Worm (Caenorhabditis elegans) whole organism, young adult: ENCODE results near the gene F21C10.19.

Experiments
- B0019.2 ChIP-seq: fragments of 200-800 bp; sonication (Bioruptor generic); conservative IDR thresholded peaks from 2 replicates; pipeline ENCODE4 v1.3.6; 2022; ENCODE audit warnings: missing genetic modification reagents, missing genetic modification characterization, missing compliant biosample characterization
- B0336.3 ChIP-seq: fragments of 200-800 bp; sonication (Bioruptor generic); IDR thresholded peaks from 2 replicates; pipeline ENCODE4 v1.3.6; 2022; ENCODE audit warnings: missing genetic modification characterization, missing compliant biosample characterization
- C06A6.2 ChIP-seq: fragments of 200-800 bp; sonication (Bioruptor generic); conservative IDR thresholded peaks from 2 replicates; pipeline ENCODE4 v1.3.6; 2022; ENCODE audit warnings: missing genetic modification characterization, missing compliant biosample characterization
- C17E4.6 ChIP-seq: fragments of 200-800 bp; sonication (Bioruptor generic); IDR thresholded peaks from 2 replicates; pipeline ENCODE4 v1.3.6; 2022; ENCODE audit warnings: missing genetic modification reagents, missing genetic modification characterization, missing compliant biosample characterization
- D2030.7 ChIP-seq: fragments of 200-800 bp; sonication (Bioruptor generic); IDR thresholded peaks from 2 replicates; pipeline ENCODE4 v1.3.6; 2022; ENCODE audit warnings: missing genetic modification reagents, missing genetic modification characterization, missing compliant biosample characterization
- F52B5.7 ChIP-seq: sonication (generic microtip); optimal IDR thresholded peaks from 2 replicates; lab custom pipeline; 2016; ENCODE audit warnings: mild to moderate bottlenecking, missing genetic modification characterization, missing compliant biosample characterization
- F55B11.4 ChIP-seq: sonication (generic microtip); optimal IDR thresholded peaks from 2 replicates; lab custom pipeline; 2016; ENCODE audit warnings: missing compliant biosample characterization, missing genetic modification characterization, borderline replicate concordance; ENCODE audit not compliant: insufficient read depth
- F57A8.1 ChIP-seq: fragments of 200-800 bp; sonication (Bioruptor generic); optimal IDR thresholded peaks from 2 replicates; lab custom pipeline; 2018; ENCODE audit warnings: mild to moderate bottlenecking, missing genetic modification characterization, moderate library complexity, missing compliant biosample characterization
- F57C9.4 ChIP-seq: sonication (generic microtip); optimal IDR thresholded peaks from 2 replicates; lab custom pipeline; 2017; ENCODE audit warnings: mild to moderate bottlenecking, missing genetic modification characterization, missing compliant biosample characterization
- K12H6.12 ChIP-seq: fragments of 200-800 bp; sonication (Bioruptor generic); optimal IDR thresholded peaks from 2 replicates; lab custom pipeline; 2018; ENCODE audit warnings: mild to moderate bottlenecking, missing genetic modification characterization, missing compliant biosample characterization
- T07F8.4 ChIP-seq: sonication (generic microtip); optimal IDR thresholded peaks from 2 replicates; lab custom pipeline; 2016; ENCODE audit warnings: mild to moderate bottlenecking, missing genetic modification characterization, moderate library complexity, missing compliant biosample characterization
- aptf-2 ChIP-seq: fragments of 200-800 bp; sonication (Bioruptor generic); conservative IDR thresholded peaks from 2 replicates; pipeline ENCODE4 v1.3.6; 2022; ENCODE audit warnings: missing genetic modification reagents, missing genetic modification characterization, missing compliant biosample characterization
- athp-1 ChIP-seq: sonication (generic microtip); optimal IDR thresholded peaks from 2 replicates; lab custom pipeline; 2017; ENCODE audit warnings: mild to moderate bottlenecking, missing genetic modification characterization, missing compliant biosample characterization
- bed-1 ChIP-seq: fragments of 200-800 bp; sonication (Bioruptor generic); IDR thresholded peaks from 2 replicates; pipeline ENCODE4 v1.3.6; 2022; ENCODE audit warnings: missing genetic modification reagents, missing genetic modification characterization, missing compliant biosample characterization
- cebp-1 ChIP-seq, 2 experiments: fragments of 200-800 bp in 1 of 2; sonication (Bioruptor generic) in 1 of 2; sonication (generic microtip) in 1 of 2; IDR thresholded peaks in 1 of 2; optimal IDR thresholded peaks in 1 of 2; 2 replicates each; pipeline versions ENCODE4 v1.3.6 to Lab custom; 2017 to 2022; ENCODE audit warnings: missing compliant biosample characterization in 2 of 2, missing genetic modification characterization in 2 of 2, mild to moderate bottlenecking in 1 of 2, missing genetic modification reagents in 1 of 2, moderate library complexity in 1 of 2
- cebp-2 ChIP-seq: fragments of 200-800 bp; sonication (Bioruptor generic); IDR thresholded peaks from 2 replicates; pipeline ENCODE4 v1.3.6; 2022; ENCODE audit warnings: missing genetic modification characterization, missing compliant biosample characterization
- ceh-79 ChIP-seq: sonication (generic microtip); optimal IDR thresholded peaks from 2 replicates; lab custom pipeline; 2017; ENCODE audit warnings: mild to moderate bottlenecking, missing genetic modification characterization, missing compliant biosample characterization
- die-1 ChIP-seq: sonication (generic microtip); optimal IDR thresholded peaks from 2 replicates; lab custom pipeline; 2016; ENCODE audit warnings: missing genotype, mild to moderate bottlenecking, missing genetic modification characterization, missing compliant biosample characterization
- egl-18 ChIP-seq: fragments of 200-800 bp; sonication (Bioruptor generic); IDR thresholded peaks from 2 replicates; pipeline ENCODE4 v1.3.6; 2022; ENCODE audit warnings: missing genetic modification reagents, missing genetic modification characterization, missing compliant biosample characterization
- egrh-3 ChIP-seq: fragments of 200-800 bp; sonication (Bioruptor generic); IDR thresholded peaks from 2 replicates; pipeline ENCODE4 v1.3.6; 2022; ENCODE audit warnings: missing genetic modification reagents, missing genetic modification characterization, missing compliant biosample characterization
- ekl-4 ChIP-seq: fragments of 200-800 bp; sonication (Bioruptor generic); IDR thresholded peaks from 2 replicates; pipeline ENCODE4 v1.3.6; 2022; ENCODE audit warnings: missing genetic modification reagents, missing genetic modification characterization, missing compliant biosample characterization
- hlh-26 ChIP-seq: fragments of 200-800 bp; sonication (Bioruptor generic); conservative IDR thresholded peaks from 2 replicates; pipeline ENCODE4 v1.3.6; 2022; ENCODE audit warnings: missing genetic modification reagents, missing genetic modification characterization, missing compliant biosample characterization
- hrde-1 ChIP-seq: sonication (generic microtip); optimal IDR thresholded peaks from 2 replicates; lab custom pipeline; 2016; ENCODE audit warnings: missing genetic modification characterization, mild to moderate bottlenecking, missing compliant biosample characterization, moderate library complexity, missing genotype, missing genetic modification reagents, borderline replicate concordance
- lag-1 ChIP-seq: fragments of 200-800 bp; sonication (Bioruptor generic); IDR thresholded peaks from 2 replicates; pipeline ENCODE4 v1.3.6; 2022; ENCODE audit warnings: missing genetic modification reagents, missing genetic modification characterization, missing compliant biosample characterization
- let-607 ChIP-seq, 2 experiments: fragments of 200-800 bp in 1 of 2; sonication (Bioruptor generic) in 1 of 2; sonication (generic microtip) in 1 of 2; optimal IDR thresholded peaks; 2 replicates each; lab custom pipeline; 2016 to 2018; ENCODE audit warnings: mild to moderate bottlenecking in 2 of 2, missing compliant biosample characterization in 2 of 2, missing genetic modification characterization in 2 of 2, moderate library complexity in 2 of 2, missing genotype in 1 of 2
- lin-26 ChIP-seq: fragments of 200-800 bp; sonication (Bioruptor generic); IDR thresholded peaks from 2 replicates; pipeline ENCODE4 v1.3.6; 2022; ENCODE audit warnings: missing genetic modification reagents, missing genetic modification characterization, missing compliant biosample characterization
- lin-35 ChIP-seq, 3 experiments: fragments of 150-350 bp in 2 of 3; sonication (generic microtip) in 1 of 3; optimal IDR thresholded peaks; 2 replicates each; lab custom pipeline; 2014 to 2018; ENCODE audit warnings: missing biosample characterization in 3 of 3, missing genetic modification characterization in 3 of 3, missing genetic modification reagents in 3 of 3
- lir-1 ChIP-seq: fragments of 200-800 bp; sonication (Bioruptor generic); conservative IDR thresholded peaks from 2 replicates; pipeline ENCODE4 v1.3.6; 2022; ENCODE audit warnings: missing genetic modification reagents, missing genetic modification characterization, missing compliant biosample characterization
- madf-8 ChIP-seq: fragments of 200-800 bp; sonication (Bioruptor generic); conservative IDR thresholded peaks from 2 replicates; pipeline ENCODE4 v1.3.6; 2022; ENCODE audit warnings: missing genetic modification reagents, missing genetic modification characterization, missing compliant biosample characterization
- mcd-1 ChIP-seq: fragments of 200-800 bp; sonication (Bioruptor generic); IDR thresholded peaks from 2 replicates; pipeline ENCODE4 v1.3.6; 2022; ENCODE audit warnings: missing genetic modification reagents, missing genetic modification characterization, missing compliant biosample characterization
- nfya-2 ChIP-seq: fragments of 200-800 bp; sonication (Bioruptor generic); IDR thresholded peaks from 2 replicates; pipeline ENCODE4 v1.3.6; 2022; ENCODE audit warnings: missing genetic modification reagents, missing genetic modification characterization, missing compliant biosample characterization
- nhr-27 ChIP-seq: fragments of 200-800 bp; sonication (Bioruptor generic); optimal IDR thresholded peaks from 2 replicates; lab custom pipeline; 2018; ENCODE audit warnings: mild to moderate bottlenecking, missing genetic modification characterization, moderate library complexity, missing compliant biosample characterization
- nhr-80 ChIP-seq: sonication (generic microtip); optimal IDR thresholded peaks from 2 replicates; lab custom pipeline; 2016; ENCODE audit warnings: missing genetic modification characterization, missing compliant biosample characterization
- sea-2 ChIP-seq: fragments of 200-800 bp; sonication (Bioruptor generic); IDR thresholded peaks from 2 replicates; pipeline ENCODE4 v1.3.6; 2022; ENCODE audit warnings: missing genetic modification characterization, missing compliant biosample characterization
- snpc-1.1 ChIP-seq: sonication (generic microtip); optimal IDR thresholded peaks from 2 replicates; lab custom pipeline; 2017; ENCODE audit warnings: missing genetic modification characterization, mild to moderate bottlenecking, missing compliant biosample characterization, antibody characterized with exemption, moderate library complexity, missing genotype, missing genetic modification reagents; ENCODE audit not compliant: insufficient read depth
- snpc-1.3 ChIP-seq: sonication (generic microtip); optimal IDR thresholded peaks from 2 replicates; lab custom pipeline; 2017; ENCODE audit warnings: missing genetic modification characterization, mild to moderate bottlenecking, missing compliant biosample characterization, antibody characterized with exemption, moderate library complexity, missing genotype, missing genetic modification reagents; ENCODE audit not compliant: insufficient read depth
- tbp1 ChIP-seq: fragments of 200-800 bp; sonication (Bioruptor generic); optimal IDR thresholded peaks from 2 replicates; lab custom pipeline; 2018; ENCODE audit warnings: mild to moderate bottlenecking, missing genetic modification characterization, missing compliant biosample characterization
- tlf-1 ChIP-seq: fragments of 200-800 bp; sonication (Bioruptor generic); optimal IDR thresholded peaks from 2 replicates; lab custom pipeline; 2018; ENCODE audit warnings: mild to moderate bottlenecking, missing genetic modification characterization, missing compliant biosample characterization
- unc-130 ChIP-seq: sonication (generic microtip); optimal IDR thresholded peaks from 2 replicates; lab custom pipeline; 2016; ENCODE audit warnings: missing genetic modification reagents, missing genetic modification characterization, missing compliant biosample characterization
- zfh-2 ChIP-seq: fragments of 200-800 bp; sonication (Bioruptor generic); conservative IDR thresholded peaks from 2 replicates; pipeline ENCODE4 v1.3.6; 2022; ENCODE audit warnings: missing genetic modification reagents, missing genetic modification characterization, missing compliant biosample characterization
- zim-3 ChIP-seq: sonication (generic microtip); optimal IDR thresholded peaks from 2 replicates; lab custom pipeline; 2017; ENCODE audit warnings: mild to moderate bottlenecking, missing genetic modification characterization, moderate library complexity, missing compliant biosample characterization

F21C10.19 gene

ce11 chrV:9132043-9132442, 1.2 kb downstream of the F21C10.19 start, which contains the start of gene F21C10.1:
TSS of gene F21C10.1 (plus strand) at chrV:9132343.
- TF ChIP-seq F57A8.1 (GFP tag; lab: Kevin White, UChicago) (no peak), lag-1 (GFP tag; lab: Robert Waterston, UW) (no peak), C17E4.6 (no peak), cebp-1 (GFP tag; IDR thresholded peaks at IDR 0.05; lab: Robert Waterston, UW) (no peak), cebp-1 (tag; optimal IDR thresholded peaks at IDR 0.05; lab: Kevin White, UChicago) (no peak), nhr-27 (no peak), snpc-1.1 (no peak), lin-26 (GFP tag; lab: Robert Waterston, UW) (no peak), let-607 (tag; optimal IDR thresholded peaks at IDR 0.05; lab: Kevin White, UChicago) (no peak)

DNA sequence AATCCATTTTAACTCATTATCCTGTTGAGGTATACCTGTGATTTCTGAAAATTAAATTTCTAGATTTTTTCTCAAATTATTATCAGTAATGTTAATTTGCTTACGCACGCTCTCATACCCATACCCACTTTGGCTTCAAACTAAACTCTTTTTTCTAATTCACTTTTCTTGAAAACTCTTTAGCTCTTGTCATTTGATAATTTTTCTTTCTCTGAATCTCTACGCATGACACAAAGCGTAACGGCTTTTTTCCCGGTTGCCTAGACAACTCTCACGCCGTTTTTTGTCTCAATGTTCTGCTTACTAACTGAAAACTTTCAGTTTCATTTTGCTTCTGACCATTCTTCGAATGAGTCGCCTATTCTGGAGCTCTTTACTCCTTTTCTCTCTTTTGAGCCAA, 3.1 kb downstream of the F21C10.19 start, which contains the start of gene B0222.1:
Gene B0222.1, plus strand, starts transcription at position 306 of the 400 bp plus-strand sequence.
- TF ChIP-seq nfya-2 (GFP tag; lab: Robert Waterston, UW) (no peak), cebp-2 (no peak), unc-130 (no peak), lin-35 (GFP tag; optimal IDR thresholded peaks at IDR 0.05; lab: Kevin White, UChicago) (no peak), aptf-2 (GFP tag; lab: Robert Waterston, UW) (no peak), zim-3 (tag; lab: Kevin White, UChicago) (no peak), ceh-79 (tag; lab: Kevin White, UChicago) (no peak), hlh-26 (GFP tag; lab: Robert Waterston, UW) (no peak), C06A6.2 (no peak), bed-1 (GFP tag; lab: Robert Waterston, UW) (no peak), ekl-4 (GFP tag; lab: Robert Waterston, UW) (no peak), mcd-1 (GFP tag; lab: Robert Waterston, UW) (no peak), athp-1 (tag; lab: Kevin White, UChicago) (no peak), T07F8.4 (tag; lab: Kevin White, UChicago) (no peak), hrde-1 (tag; lab: Kevin White, UChicago) (no peak), zfh-2 (no peak), F55B11.4 (tag; lab: Kevin White, UChicago) (no peak), F57C9.4 (tag; lab: Kevin White, UChicago) (no peak)

DNA sequence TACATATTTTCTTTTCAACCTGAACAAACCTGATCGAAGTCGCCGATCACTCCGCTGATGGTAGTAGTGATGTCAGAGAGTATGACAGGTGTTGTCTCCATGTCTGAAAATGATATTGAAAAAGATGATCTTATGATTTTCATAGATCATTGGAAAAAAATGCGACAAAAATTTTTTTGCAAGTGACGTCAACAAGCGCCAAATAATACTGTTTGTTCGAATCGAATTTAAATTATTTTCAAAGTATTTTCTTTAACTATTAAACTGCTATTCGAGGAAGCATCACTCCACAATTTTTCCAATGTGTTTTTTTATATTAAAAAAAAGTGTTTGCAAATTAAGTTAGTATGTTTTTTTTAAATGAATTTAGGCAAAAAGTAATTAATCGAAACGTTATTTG, 6.8 kb downstream of the F21C10.19 start, which contains the start of gene pitr-2:
Gene pitr-2, minus strand, starts transcription at position 101 of the 400 bp plus-strand sequence.
- TF ChIP-seq egl-18 (GFP tag; lab: Robert Waterston, UW) (no peak), tlf-1 (no peak), B0336.3 (GFP tag; lab: Robert Waterston, UW) (no peak), tbp1 (GFP tag; lab: Kevin White, UChicago) (no peak), sea-2 (GFP tag; lab: Robert Waterston, UW) (no peak)

DNA sequence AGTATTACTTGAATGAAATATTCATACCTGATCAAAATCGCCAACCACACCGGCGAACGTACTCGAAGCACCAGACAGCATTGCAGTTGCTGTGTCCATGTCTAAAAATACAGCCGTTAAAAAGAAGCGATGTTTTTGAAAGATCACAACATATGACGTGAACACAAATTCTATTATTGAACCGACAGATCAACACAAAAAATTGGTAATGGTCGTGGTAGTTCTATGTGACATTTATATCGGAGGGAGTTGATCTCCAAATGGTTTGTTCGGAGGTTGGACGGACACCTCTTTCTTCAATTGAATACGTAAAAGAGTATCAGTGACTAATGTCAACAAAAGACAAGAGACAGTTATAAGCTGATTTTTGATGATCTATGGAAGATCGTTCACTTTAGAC, 10.4 kb downstream of the F21C10.19 start, which contains the start of gene pitr-3:
Gene pitr-3, minus strand, starts transcription at position 101 of the 400 bp plus-strand sequence.
- TF ChIP-seq nhr-80 (tag; lab: Kevin White, UChicago) (no peak), tlf-1 (no peak), C06A6.2 (no peak), sea-2 (GFP tag; lab: Robert Waterston, UW) (no peak), F52B5.7 (tag; lab: Kevin White, UChicago) (no peak), D2030.7 (GFP tag; lab: Robert Waterston, UW) (no peak), madf-8 (no peak), egrh-3 (GFP tag; lab: Robert Waterston, UW) (no peak), F57A8.1 (GFP tag; lab: Kevin White, UChicago) (no peak), snpc-1.3 (tag; lab: Kevin White, UChicago) (no peak), B0019.2 (GFP tag; lab: Robert Waterston, UW) (no peak), die-1 (tag; lab: Kevin White, UChicago) (no peak), lir-1 (GFP tag; lab: Robert Waterston, UW) (no peak), K12H6.12 (tag; lab: Kevin White, UChicago) (no peak), nfya-2 (GFP tag; lab: Robert Waterston, UW) (no peak), F57C9.4 (tag; lab: Kevin White, UChicago) (no peak), zim-3 (tag; lab: Kevin White, UChicago) (no peak), unc-130 (no peak)
